Worm (Caenorhabditis elegans) whole organism, L1 larva: ENCODE measurements around the gene ttll-12.

Experiments used
- aly-2 ChIP-seq: fragments of 150-350 bp; optimal IDR thresholded peaks from 2 replicates; lab custom pipeline; 2014; ENCODE audit warnings: missing biosample characterization, missing genetic modification characterization
- dpl-1 ChIP-seq, 3 experiments: fragments of 150-350 bp in 2 of 3; sonication (generic microtip) in 1 of 3; optimal IDR thresholded peaks; 2 replicates each; lab custom pipeline; 2014 to 2017; ENCODE audit warnings: missing biosample characterization in 3 of 3, missing genetic modification characterization in 3 of 3, missing genetic modification reagents in 3 of 3
- elt-2 ChIP-seq: sonication (generic microtip); optimal IDR thresholded peaks from 2 replicates; lab custom pipeline; 2016; ENCODE audit warnings: missing genetic modification characterization, mild to moderate bottlenecking, inconsistent platforms, missing compliant biosample characterization, missing genetic modification reagents
- ets-5 ChIP-seq: fragments of 200-800 bp; sonication (Bioruptor generic); IDR thresholded peaks from 2 replicates; pipeline ENCODE4 v1.3.6; 2022; ENCODE audit warnings: missing genetic modification characterization, missing compliant biosample characterization
- lin-39 ChIP-seq: fragments of 150-350 bp; optimal IDR thresholded peaks from 2 replicates; lab custom pipeline; 2014; ENCODE audit warnings: missing biosample characterization, missing genetic modification reagents, missing genetic modification characterization
- mdl-1 ChIP-seq, 2 experiments: fragments of 150-350 bp; optimal IDR thresholded peaks; 2 replicates each; lab custom pipeline; 2014 to 2017; ENCODE audit warnings: missing biosample characterization in 2 of 2, missing genetic modification characterization in 2 of 2, inconsistent platforms in 1 of 2
- nhr-28 ChIP-seq: fragments of 150-350 bp; optimal IDR thresholded peaks from 2 replicates; lab custom pipeline; 2014; ENCODE audit warnings: missing biosample characterization, missing genetic modification characterization
- unc-62 ChIP-seq: fragments of 150-350 bp; optimal IDR thresholded peaks from 2 replicates; lab custom pipeline; 2014; ENCODE audit warnings: missing biosample characterization, missing genetic modification reagents, missing genetic modification characterization

ce11 chrII:9323660-9324059, 15.1 kb upstream of the ttll-12 start, which contains the start of gene egli-1:
- TF ChIP-seq unc-62 = no peak
- TF ChIP-seq elt-2 (tag; lab: Kevin White, UChicago) = no peak
- no peak for TF ChIP-seq nhr-28 (tag; lab: Kevin White, UChicago)
- TF ChIP-seq dpl-1 (GFP tag; optimal IDR thresholded peaks at IDR 0.05; lab: Kevin White, UChicago) = no peak
- TF ChIP-seq mdl-1 (tag; optimal IDR thresholded peaks at IDR 0.05; lab: Kevin White, UChicago) = no peak
- no peak for TF ChIP-seq ets-5
- TF ChIP-seq aly-2 = no peak
- no peak for TF ChIP-seq lin-39 (tag; lab: Kevin White, UChicago)
